Fruit fly (Drosophila melanogaster) whole organism, embryonic: ENCODE data around the gene ClpX.

Source experiments
- B-H2 ChIP-seq: fragments of 200-800 bp; sonication (Bioruptor generic); optimal IDR thresholded peaks from 2 replicates; lab custom pipeline; 2018; ENCODE audit warnings: missing biosample characterization, mild to moderate bottlenecking, missing genetic modification characterization
- BtbVII ChIP-seq: fragments of 200-800 bp; sonication (Bioruptor generic); optimal IDR thresholded peaks from 3 replicates; lab custom pipeline; 2017; ENCODE audit warnings: missing biosample characterization, mild to moderate bottlenecking, missing genetic modification characterization
- C15 ChIP-seq: fragments of 200-800 bp; sonication (Bioruptor generic); IDR thresholded peaks from 3 replicates; pipeline ENCODE4 v1.3.6; 2022; ENCODE audit warnings: missing biosample characterization, missing genetic modification characterization
- CG12219 ChIP-seq: fragments of 200-800 bp; sonication (Bioruptor generic); optimal IDR thresholded peaks from 3 replicates; lab custom pipeline; 2018; ENCODE audit warnings: missing biosample characterization, mild to moderate bottlenecking, missing genetic modification characterization
- CG12769 ChIP-seq: fragments of 200-800 bp; sonication (Bioruptor generic); optimal IDR thresholded peaks from 2 replicates; lab custom pipeline; 2019; ENCODE audit warnings: missing biosample characterization, mild to moderate bottlenecking, missing genetic modification characterization, moderate library complexity
- CG15696 ChIP-seq: fragments of 200-800 bp; sonication (Bioruptor generic); optimal IDR thresholded peaks from 2 replicates; lab custom pipeline; 2019; ENCODE audit warnings: missing biosample characterization, mild to moderate bottlenecking, missing genetic modification characterization, moderate library complexity
- CG17385 ChIP-seq: fragments of 200-800 bp; sonication (Bioruptor generic); optimal IDR thresholded peaks from 3 replicates; lab custom pipeline; 2018; ENCODE audit warnings: missing biosample characterization, mild to moderate bottlenecking, missing genetic modification characterization
- CG1792 ChIP-seq: fragments of 200-800 bp; sonication (Bioruptor generic); optimal IDR thresholded peaks from 2 replicates; lab custom pipeline; 2016; ENCODE audit warnings: missing biosample characterization, missing genetic modification characterization
- CG18011 ChIP-seq: fragments of 200-800 bp; sonication (Bioruptor generic); optimal IDR thresholded peaks from 2 replicates; lab custom pipeline; 2017; ENCODE audit warnings: missing biosample characterization, missing genetic modification characterization, mild to moderate bottlenecking, moderate library complexity, missing genotype
- CG18262 ChIP-seq: fragments of 200-800 bp; optimal IDR thresholded peaks from 3 replicates; lab custom pipeline; 2019; ENCODE audit warnings: missing biosample characterization, mild to moderate bottlenecking, missing genetic modification characterization, moderate library complexity
- CG18619 ChIP-seq: fragments of 200-800 bp; sonication (Bioruptor generic); optimal IDR thresholded peaks from 3 replicates; lab custom pipeline; 2017; ENCODE audit warnings: missing biosample characterization, mild to moderate bottlenecking, missing genetic modification characterization
- CG2202 ChIP-seq: fragments of 200-800 bp; sonication (Bioruptor generic); optimal IDR thresholded peaks from 2 replicates; lab custom pipeline; 2018; ENCODE audit warnings: missing biosample characterization, mild to moderate bottlenecking, missing genetic modification characterization
- CG4328 ChIP-seq: fragments of 200-800 bp; sonication (Bioruptor generic); optimal IDR thresholded peaks from 3 replicates; lab custom pipeline; 2017; ENCODE audit warnings: missing biosample characterization, missing genetic modification reagents, missing genetic modification characterization
- CG4707 ChIP-seq: fragments of 200-800 bp; sonication (Bioruptor generic); optimal IDR thresholded peaks from 2 replicates; lab custom pipeline; 2018; ENCODE audit warnings: missing biosample characterization, mild to moderate bottlenecking, missing genetic modification characterization, moderate library complexity
- CG4854 ChIP-seq: fragments of 200-800 bp; sonication (Bioruptor generic); optimal IDR thresholded peaks from 2 replicates; lab custom pipeline; 2016; ENCODE audit warnings: missing biosample characterization, missing genetic modification characterization, inconsistent platforms
- CG6854 ChIP-seq: fragments of 200-800 bp; sonication (Bioruptor generic); optimal IDR thresholded peaks from 3 replicates; lab custom pipeline; 2017; ENCODE audit warnings: missing biosample characterization, mild to moderate bottlenecking, missing genetic modification characterization
- CG9215 ChIP-seq: fragments of 200-800 bp; sonication (Bioruptor generic); IDR thresholded peaks from 2 replicates; pipeline ENCODE4 v1.3.6; 2022; ENCODE audit warnings: missing biosample characterization, missing genetic modification characterization
- CG9437 ChIP-seq: fragments of 200-800 bp; sonication (Bioruptor generic); optimal IDR thresholded peaks from 2 replicates; lab custom pipeline; 2018; ENCODE audit warnings: missing biosample characterization, mild to moderate bottlenecking, missing genetic modification characterization
- CG9727 ChIP-seq: fragments of 200-800 bp; sonication (Bioruptor generic); optimal IDR thresholded peaks from 3 replicates; lab custom pipeline; 2017; ENCODE audit warnings: missing biosample characterization, mild to moderate bottlenecking, missing genetic modification characterization
- CG9817 ChIP-seq: fragments of 200-800 bp; sonication (Bioruptor generic); optimal IDR thresholded peaks from 2 replicates; lab custom pipeline; 2018; ENCODE audit warnings: missing biosample characterization, mild to moderate bottlenecking, missing genetic modification characterization, moderate library complexity
- Deaf1 ChIP-seq: fragments of 200-800 bp; optimal IDR thresholded peaks from 3 replicates; lab custom pipeline; 2019; ENCODE audit warnings: missing biosample characterization, mild to moderate bottlenecking, missing genetic modification characterization, moderate library complexity
- Dref ChIP-seq: fragments of 200-800 bp; sonication (Bioruptor generic); IDR thresholded peaks from 2 replicates; pipeline ENCODE4 v1.3.6; 2022; ENCODE audit warnings: missing biosample characterization, missing genetic modification characterization
- E2f2 ChIP-seq: fragments of 200-800 bp; sonication (Bioruptor generic); IDR thresholded peaks from 2 replicates; pipeline ENCODE4 v1.3.6; 2022; ENCODE audit warnings: missing biosample characterization, missing genetic modification characterization
- Fer1 ChIP-seq: fragments of 200-800 bp; sonication (Bioruptor generic); optimal IDR thresholded peaks from 2 replicates; lab custom pipeline; 2017; ENCODE audit warnings: missing biosample characterization, mild to moderate bottlenecking, missing genetic modification characterization
- Fer3 ChIP-seq: fragments of 200-800 bp; sonication (Bioruptor generic); optimal IDR thresholded peaks from 2 replicates; lab custom pipeline; 2018; ENCODE audit warnings: missing biosample characterization, mild to moderate bottlenecking, missing genetic modification characterization, moderate library complexity
- H2.0 ChIP-seq: fragments of 200-800 bp; sonication (Bioruptor generic); IDR thresholded peaks from 2 replicates; pipeline ENCODE4 v1.3.6; 2022; ENCODE audit warnings: missing biosample characterization, missing genetic modification characterization
- Hr78 ChIP-seq, 2 experiments: fragments of 200-800 bp in 1 of 2; fragments of >200 bp in 1 of 2; sonication (Bioruptor generic) in 1 of 2; optimal IDR thresholded peaks; 2 replicates each; lab custom pipeline; 2017 to 2019; ENCODE audit warnings: missing biosample characterization in 2 of 2, missing genetic modification characterization in 2 of 2, mild to moderate bottlenecking in 1 of 2, moderate library complexity in 1 of 2
- Tbp ChIP-seq: fragments of >200 bp; optimal IDR thresholded peaks from 2 replicates; lab custom pipeline; 2018; ENCODE audit warnings: missing biosample characterization, missing genetic modification characterization
- Usf ChIP-seq: fragments of 200-800 bp; sonication (Bioruptor generic); optimal IDR thresholded peaks from 2 replicates; lab custom pipeline; 2017; ENCODE audit warnings: missing genotype, missing biosample characterization, missing genetic modification characterization
- ara ChIP-seq: fragments of 200-800 bp; sonication (Bioruptor generic); IDR thresholded peaks from 2 replicates; pipeline ENCODE4 v1.3.6; 2022; ENCODE audit warnings: missing biosample characterization, missing genetic modification characterization
- bcd ChIP-seq: fragments of 200-800 bp; sonication (Bioruptor generic); optimal IDR thresholded peaks from 2 replicates; lab custom pipeline; 2017; ENCODE audit warnings: missing biosample characterization, mild to moderate bottlenecking, missing genetic modification characterization
- chif ChIP-seq, 2 experiments: fragments of 200-800 bp; sonication (Bioruptor generic); optimal IDR thresholded peaks; 3 replicates each; lab custom pipeline; 2016; ENCODE audit warnings: missing biosample characterization in 2 of 2, missing genetic modification characterization in 2 of 2
- crc ChIP-seq: fragments of 200-800 bp; sonication (Bioruptor generic); optimal IDR thresholded peaks from 2 replicates; lab custom pipeline; 2016; ENCODE audit warnings: missing biosample characterization, missing genetic modification characterization
- crp ChIP-seq, 2 experiments: fragments of 200-800 bp; sonication (Bioruptor generic); optimal IDR thresholded peaks; 2 replicates in 1 of 2; 3 replicates in 1 of 2; lab custom pipeline; 2017; ENCODE audit warnings: missing biosample characterization in 2 of 2, missing genetic modification characterization in 2 of 2, mild to moderate bottlenecking in 1 of 2, moderate library complexity in 1 of 2
- ems ChIP-seq: fragments of 200-800 bp; sonication (Bioruptor generic); optimal IDR thresholded peaks from 3 replicates; lab custom pipeline; 2016; ENCODE audit warnings: missing biosample characterization, missing genetic modification characterization
- ewg ChIP-seq: fragments of 200-800 bp; sonication (Bioruptor generic); optimal IDR thresholded peaks from 3 replicates; lab custom pipeline; 2017; ENCODE audit warnings: mild to moderate bottlenecking, missing biosample characterization, missing genetic modification reagents, missing genetic modification characterization
- exex ChIP-seq: fragments of 200-800 bp; sonication (Bioruptor generic); optimal IDR thresholded peaks from 4 replicates; lab custom pipeline; 2018; ENCODE audit warnings: missing biosample characterization, mild to moderate bottlenecking, missing genetic modification characterization, moderate library complexity
- eyg ChIP-seq: fragments of 200-800 bp; sonication (Bioruptor generic); optimal IDR thresholded peaks from 3 replicates; lab custom pipeline; 2016; ENCODE audit warnings: missing biosample characterization, missing genetic modification characterization
- gcm2 ChIP-seq: fragments of 200-800 bp; sonication (Bioruptor generic); optimal IDR thresholded peaks from 2 replicates; lab custom pipeline; 2016; ENCODE audit warnings: missing biosample characterization, missing genetic modification characterization
- luna ChIP-seq: fragments of 200-800 bp; sonication (Bioruptor generic); optimal IDR thresholded peaks from 2 replicates; lab custom pipeline; 2016; ENCODE audit warnings: missing biosample characterization, missing genetic modification characterization
- maf-S ChIP-seq: fragments of 200-800 bp; sonication (Bioruptor generic); optimal IDR thresholded peaks from 2 replicates; lab custom pipeline; 2016; ENCODE audit warnings: missing biosample characterization, missing genetic modification characterization
- nerfin-1 ChIP-seq: fragments of 200-800 bp; sonication (Bioruptor generic); optimal IDR thresholded peaks from 3 replicates; lab custom pipeline; 2019; ENCODE audit warnings: missing biosample characterization, mild to moderate bottlenecking, missing genetic modification characterization, moderate library complexity
- oc ChIP-seq: fragments of 200-800 bp; sonication (Bioruptor generic); optimal IDR thresholded peaks from 2 replicates; lab custom pipeline; 2018; ENCODE audit warnings: missing biosample characterization, mild to moderate bottlenecking, missing genetic modification characterization, moderate library complexity
- p53 ChIP-seq: fragments of 200-800 bp; sonication (Bioruptor generic); optimal IDR thresholded peaks from 2 replicates; lab custom pipeline; 2016; ENCODE audit warnings: missing biosample characterization, missing genetic modification characterization
- sr ChIP-seq: fragments of 200-800 bp; sonication (Bioruptor generic); IDR thresholded peaks from 3 replicates; pipeline ENCODE4 v1.3.6; 2022; ENCODE audit warnings: missing biosample characterization, missing genetic modification characterization
- sug ChIP-seq: fragments of 200-800 bp; optimal IDR thresholded peaks from 2 replicates; lab custom pipeline; 2019; ENCODE audit warnings: missing biosample characterization, mild to moderate bottlenecking, missing genetic modification characterization, moderate library complexity
- vvl ChIP-seq: fragments of 200-800 bp; sonication (Bioruptor generic); IDR thresholded peaks from 2 replicates; pipeline ENCODE4 v1.3.6; 2022; ENCODE audit warnings: missing biosample characterization, missing genetic modification characterization
- wek ChIP-seq: fragments of 200-800 bp; sonication (Bioruptor generic); optimal IDR thresholded peaks from 3 replicates; lab custom pipeline; 2018; ENCODE audit warnings: missing biosample characterization, mild to moderate bottlenecking, missing genetic modification characterization, moderate library complexity
- wor ChIP-seq: fragments of 200-800 bp; sonication (Bioruptor generic); IDR thresholded peaks from 2 replicates; pipeline ENCODE4 v1.3.6; 2022; ENCODE audit warnings: missing biosample characterization, missing genetic modification characterization
- zen2 ChIP-seq: fragments of 200-800 bp; sonication (Bioruptor generic); IDR thresholded peaks from 3 replicates; pipeline ENCODE4 v1.3.6; 2022; ENCODE audit warnings: missing biosample characterization, missing genetic modification characterization; ENCODE audit not compliant: partially characterized antibody

Gene ClpX

dm6 chr3R:19858017-19858659 is 45.4 kb downstream of the ClpX start (continued):
- TF ChIP-seq CG18619 (GFP tag; lab: Kevin White, UChicago) (peak; percentile 55), ems (GFP tag; lab: Kevin White, UChicago) (no peak), oc (tag; lab: Kevin White, UChicago) (no peak), CG9727 (peak; percentile 16), ara (GFP tag; lab: Robert Waterston, UW) (0 out of 2 replicates have a peak, but pooled peaks have one; percentile 31), CG4854 (GFP tag; lab: Kevin White, UChicago) (peak; percentile 33), Fer1 (peak; percentile 61), bcd (GFP tag; lab: Kevin White, UChicago) (peak; percentile 42), CG18262 (tag; lab: Kevin White, UChicago) (no peak), CG1792 (GFP tag; lab: Kevin White, UChicago) (peak; percentile 36), crc (GFP tag; lab: Kevin White, UChicago) (no peak), Hr78 (GFP tag; optimal IDR thresholded peaks at IDR 0.05; lab: Kevin White, UChicago) (no peak), Fer3 (tag; lab: Kevin White, UChicago) (no peak), CG9817 (tag; lab: Kevin White, UChicago) (no peak), vvl (GFP tag; lab: Robert Waterston, UW) (0 out of 2 replicates have a peak, but pooled peaks have one; percentile 27), CG6854 (GFP tag; lab: Kevin White, UChicago) (no peak), gcm2 (no peak), eyg (peak; percentile 21), CG15696 (tag; lab: Kevin White, UChicago) (no peak), CG17385 (GFP tag; lab: Kevin White, UChicago) (peak; percentile 3), crp (GFP tag; optimal IDR thresholded peaks at IDR 0.05; lab: Kevin White, UChicago) (no peak), p53 (GFP tag; lab: Kevin White, UChicago) (no peak), CG9437 (GFP tag; lab: Kevin White, UChicago) (no peak), CG2202 (tag; lab: Kevin White, UChicago) (no peak), Dref (GFP tag; lab: Robert Waterston, UW) (no peak), CG4328 (GFP tag; lab: Kevin White, UChicago) (no peak), wor (GFP tag; lab: Robert Waterston, UW) (no peak), CG12769 (tag; lab: Kevin White, UChicago) (no peak), Tbp (GFP tag; lab: Kevin White, UChicago) (no peak), nerfin-1 (no peak), chif (GFP tag; optimal IDR thresholded peaks at IDR 0.05; lab: Kevin White, UChicago) (peak in 1 of 2 experiments; percentile 19), zen2 (GFP tag; lab: Robert Waterston, UW) (no peak), sug (tag; lab: Kevin White, UChicago) (peak; percentile 37), E2f2 (GFP tag; lab: Robert Waterston, UW) (peak; percentile 26; the same call in 1 of the 2 replicates), H2.0 (GFP tag; lab: Robert Waterston, UW) (no peak), CG18011 (peak; percentile 27), wek (GFP tag; lab: Kevin White, UChicago) (peak; percentile 38), Usf (GFP tag; lab: Kevin White, UChicago) (peak; percentile 14), sr (GFP tag; lab: Robert Waterston, UW) (no peak), CG4707 (GFP tag; lab: Kevin White, UChicago) (no peak), CG12219 (GFP tag; lab: Kevin White, UChicago) (peak; percentile 22), luna (GFP tag; lab: Kevin White, UChicago) (no peak), C15 (GFP tag; lab: Robert Waterston, UW) (no peak), ewg (GFP tag; lab: Kevin White, UChicago) (no peak), maf-S (GFP tag; lab: Kevin White, UChicago) (peak; percentile 10), exex (tag; lab: Kevin White, UChicago) (peak; percentile 75), CG9215 (GFP tag; lab: Robert Waterston, UW) (no peak), B-H2 (GFP tag; lab: Kevin White, UChicago) (peak; percentile 23), BtbVII (GFP tag; lab: Kevin White, UChicago) (peak; percentile 68), Deaf1 (tag; lab: Kevin White, UChicago) (no peak)
